Worm (Caenorhabditis elegans) whole organism, L4 larva: ENCODE results near the gene dnc-2.

Experiments used
- D1046.2 ChIP-seq: fragments of 200-800 bp; sonication (Bioruptor generic); IDR thresholded peaks from 2 replicates; pipeline ENCODE4 v1.3.6; 2022; ENCODE audit warnings: missing genetic modification characterization, missing compliant biosample characterization
- F26F4.8 ChIP-seq: fragments of 200-800 bp; sonication (Bioruptor generic); conservative IDR thresholded peaks from 2 replicates; pipeline ENCODE4 v1.3.6; 2022; ENCODE audit warnings: missing genetic modification characterization, missing compliant biosample characterization
- F49E8.2 ChIP-seq: sonication (generic microtip); optimal IDR thresholded peaks from 2 replicates; lab custom pipeline; 2016; ENCODE audit warnings: missing compliant biosample characterization, mild to moderate bottlenecking, missing genetic modification characterization, borderline replicate concordance
- R02D3.7 ChIP-seq: fragments of 150-350 bp; sonication (generic microtip); optimal IDR thresholded peaks from 3 replicates; lab custom pipeline; 2014; ENCODE audit warnings: missing biosample characterization, missing genetic modification characterization
- T26A8.4 ChIP-seq: fragments of 200-800 bp; sonication (Bioruptor generic); IDR thresholded peaks from 2 replicates; pipeline ENCODE4 v1.3.6; 2022; ENCODE audit warnings: missing genetic modification characterization, missing compliant biosample characterization
- Y105C5A.15 ChIP-seq: fragments of 200-800 bp; sonication (Bioruptor generic); IDR thresholded peaks from 2 replicates; pipeline ENCODE4 v1.3.6; 2022; ENCODE audit warnings: missing genetic modification characterization, missing compliant biosample characterization
- ZK337.2 ChIP-seq: fragments of 200-800 bp; sonication (Bioruptor generic); IDR thresholded peaks from 2 replicates; pipeline ENCODE4 v1.3.6; 2022; ENCODE audit warnings: missing genetic modification reagents, missing genetic modification characterization, missing compliant biosample characterization
- ZK546.5 ChIP-seq, 2 experiments: sonication (generic microtip); optimal IDR thresholded peaks; 2 replicates each; lab custom pipeline; 2017; ENCODE audit warnings: missing biosample characterization in 2 of 2, missing genetic modification characterization in 2 of 2
- aha-1 ChIP-seq: fragments of 150-350 bp; peaks from one replicate; lab custom pipeline; 2014; ENCODE audit warnings: missing biosample characterization, missing genetic modification characterization
- arid-1 ChIP-seq: fragments of 200-800 bp; sonication (Bioruptor generic); conservative IDR thresholded peaks from 2 replicates; pipeline ENCODE4 v1.3.6; 2022; ENCODE audit warnings: missing genetic modification reagents, missing genetic modification characterization, missing compliant biosample characterization
- ceh-20 ChIP-seq: fragments of 200-800 bp; sonication (Bioruptor generic); IDR thresholded peaks from 2 replicates; pipeline ENCODE4 v1.3.6; 2022; ENCODE audit warnings: missing genetic modification reagents, missing genetic modification characterization, missing compliant biosample characterization
- ceh-32 ChIP-seq: sonication (generic microtip); optimal IDR thresholded peaks from 2 replicates; lab custom pipeline; 2016; ENCODE audit warnings: mild to moderate bottlenecking, missing genetic modification characterization, missing compliant biosample characterization; ENCODE audit not compliant: poor library complexity
- ctbp-1 ChIP-seq: fragments of 200-800 bp; sonication (Bioruptor generic); IDR thresholded peaks from 2 replicates; pipeline ENCODE4 v1.3.6; 2022; ENCODE audit warnings: missing genetic modification reagents, missing genetic modification characterization, missing compliant biosample characterization
- daf-12 ChIP-seq: fragments of 150-350 bp; optimal IDR thresholded peaks from 2 replicates; lab custom pipeline; 2014; ENCODE audit warnings: missing biosample characterization, missing genetic modification reagents, missing genetic modification characterization
- daf-8 ChIP-seq: fragments of 200-800 bp; sonication (Bioruptor generic); IDR thresholded peaks from 2 replicates; pipeline ENCODE4 v1.3.6; 2022; ENCODE audit warnings: missing genetic modification characterization, missing compliant biosample characterization
- dmd-8 ChIP-seq: fragments of 200-800 bp; sonication (Bioruptor generic); IDR thresholded peaks from 2 replicates; pipeline ENCODE4 v1.3.6; 2022; ENCODE audit warnings: missing genetic modification characterization, missing compliant biosample characterization
- dmd-9 ChIP-seq: fragments of 200-800 bp; sonication (Bioruptor generic); IDR thresholded peaks from 2 replicates; pipeline ENCODE4 v1.3.6; 2022; ENCODE audit warnings: missing genetic modification reagents, missing genetic modification characterization, missing compliant biosample characterization
- dpl-1 ChIP-seq: fragments of 150-350 bp; optimal IDR thresholded peaks from 2 replicates; lab custom pipeline; 2014; ENCODE audit warnings: missing biosample characterization, missing genetic modification reagents, missing genetic modification characterization
- egl-43 ChIP-seq: fragments of 200-800 bp; sonication (Bioruptor generic); IDR thresholded peaks from 2 replicates; pipeline ENCODE4 v1.3.6; 2022; ENCODE audit warnings: missing genetic modification reagents, missing genetic modification characterization, missing compliant biosample characterization
- fkh-10 ChIP-seq: fragments of 150-350 bp; optimal IDR thresholded peaks from 2 replicates; lab custom pipeline; 2014; ENCODE audit warnings: missing biosample characterization, missing genetic modification reagents, missing genetic modification characterization
- hlh-11 ChIP-seq: fragments of 200-800 bp; sonication (Bioruptor generic); optimal IDR thresholded peaks from 2 replicates; lab custom pipeline; 2018; ENCODE audit warnings: mild to moderate bottlenecking, missing genetic modification characterization, missing compliant biosample characterization
- jun-1 ChIP-seq: fragments of 150-350 bp; optimal IDR thresholded peaks from 2 replicates; lab custom pipeline; 2014; ENCODE audit warnings: missing biosample characterization, missing genetic modification reagents, missing genetic modification characterization
- lin-1 ChIP-seq: fragments of 200-800 bp; sonication (Bioruptor generic); IDR thresholded peaks from 2 replicates; pipeline ENCODE4 v1.3.6; 2022; ENCODE audit warnings: missing genetic modification reagents, missing genetic modification characterization, missing compliant biosample characterization
- lin-15B ChIP-seq: fragments of 150-350 bp; sonication (generic microtip); optimal IDR thresholded peaks from 3 replicates; lab custom pipeline; 2014; ENCODE audit warnings: missing biosample characterization, missing genetic modification characterization
- lin-38 ChIP-seq: fragments of 200-800 bp; sonication (Bioruptor generic); IDR thresholded peaks from 2 replicates; pipeline ENCODE4 v1.3.6; 2022; ENCODE audit warnings: missing genetic modification reagents, missing genetic modification characterization, missing compliant biosample characterization
- lir-3 ChIP-seq: sonication (generic microtip); optimal IDR thresholded peaks from 2 replicates; lab custom pipeline; 2016; ENCODE audit warnings: mild to moderate bottlenecking, missing genetic modification characterization, missing compliant biosample characterization
- madf-5 ChIP-seq, 2 experiments: fragments of 200-800 bp; sonication (Bioruptor generic); IDR thresholded peaks; 2 replicates each; pipeline ENCODE4 v1.3.6; 2022; ENCODE audit warnings: missing compliant biosample characterization in 2 of 2, missing genetic modification characterization in 2 of 2
- mep-1 ChIP-seq: fragments of 150-350 bp; sonication (generic microtip); optimal IDR thresholded peaks from 3 replicates; lab custom pipeline; 2014; ENCODE audit warnings: missing biosample characterization, missing genetic modification characterization
- mes-2 ChIP-seq: sonication (generic microtip); optimal IDR thresholded peaks from 2 replicates; lab custom pipeline; 2016; ENCODE audit warnings: missing genotype, mild to moderate bottlenecking, missing genetic modification characterization, missing compliant biosample characterization; ENCODE audit not compliant: poor library complexity, severe bottlenecking
- mxl-2 ChIP-seq: fragments of 200-800 bp; sonication (Bioruptor generic); conservative IDR thresholded peaks from 2 replicates; pipeline ENCODE4 v1.3.6; 2022; ENCODE audit warnings: missing genetic modification reagents, missing genetic modification characterization, missing compliant biosample characterization
- nhr-10 ChIP-seq: fragments of 150-350 bp; optimal IDR thresholded peaks from 2 replicates; lab custom pipeline; 2014; ENCODE audit warnings: missing biosample characterization, missing genetic modification characterization
- nhr-102 ChIP-seq: sonication (generic microtip); optimal IDR thresholded peaks from 2 replicates; lab custom pipeline; 2016; ENCODE audit warnings: mild to moderate bottlenecking, missing genetic modification characterization, moderate library complexity, missing compliant biosample characterization
- nhr-237 ChIP-seq: sonication (generic microtip); optimal IDR thresholded peaks from 2 replicates; lab custom pipeline; 2017; ENCODE audit warnings: missing biosample characterization, missing genetic modification characterization
- nhr-25 ChIP-seq: sonication (generic microtip); optimal IDR thresholded peaks from 2 replicates; lab custom pipeline; 2017; ENCODE audit warnings: missing genetic modification characterization, mild to moderate bottlenecking, missing compliant biosample characterization, antibody characterized with exemption, moderate library complexity, borderline replicate concordance; ENCODE audit not compliant: insufficient read depth
- nhr-41 ChIP-seq: fragments of 200-800 bp; sonication (Bioruptor generic); IDR thresholded peaks from 2 replicates; pipeline ENCODE4 v1.3.6; 2022; ENCODE audit warnings: missing genetic modification reagents, missing genetic modification characterization, missing compliant biosample characterization
- nhr-77 ChIP-seq: fragments of 150-350 bp; optimal IDR thresholded peaks from 2 replicates; lab custom pipeline; 2014; ENCODE audit warnings: missing biosample characterization, missing genetic modification characterization
- php-3 ChIP-seq: fragments of 200-800 bp; sonication (Bioruptor generic); IDR thresholded peaks from 2 replicates; pipeline ENCODE4 v1.3.6; 2022; ENCODE audit warnings: missing genetic modification reagents, missing genetic modification characterization, missing compliant biosample characterization
- pqm-1 ChIP-seq: sonication (generic microtip); optimal IDR thresholded peaks from 2 replicates; lab custom pipeline; 2017; ENCODE audit warnings: missing biosample characterization, missing genetic modification characterization
- rbr-2 ChIP-seq: sonication (generic microtip); optimal IDR thresholded peaks from 2 replicates; lab custom pipeline; 2016; ENCODE audit warnings: missing genotype, missing genetic modification characterization, missing compliant biosample characterization
- saeg-2 ChIP-seq: fragments of 200-800 bp; sonication (Bioruptor generic); IDR thresholded peaks from 2 replicates; pipeline ENCODE4 v1.3.6; 2022; ENCODE audit warnings: missing genetic modification reagents, missing genetic modification characterization, missing compliant biosample characterization
- sdz-12 ChIP-seq: fragments of 200-800 bp; sonication (Bioruptor generic); optimal IDR thresholded peaks from 2 replicates; lab custom pipeline; 2018; ENCODE audit warnings: mild to moderate bottlenecking, missing genetic modification characterization, missing compliant biosample characterization
- snpc-1.2 ChIP-seq: fragments of 200-800 bp; sonication (Bioruptor generic); IDR thresholded peaks from 2 replicates; pipeline ENCODE4 v1.3.6; 2022; ENCODE audit warnings: missing genetic modification reagents, missing genetic modification characterization, missing compliant biosample characterization
- snpc-4 ChIP-seq: fragments of 150-350 bp; optimal IDR thresholded peaks from 2 replicates; lab custom pipeline; 2014; ENCODE audit warnings: missing biosample characterization, missing genetic modification characterization
- spr-3 ChIP-seq: fragments of 200-800 bp; sonication (Bioruptor generic); optimal IDR thresholded peaks from 2 replicates; lab custom pipeline; 2018; ENCODE audit warnings: mild to moderate bottlenecking, missing genetic modification characterization, missing compliant biosample characterization
- tra-1 ChIP-seq: fragments of 200-800 bp; sonication (Bioruptor generic); IDR thresholded peaks from 2 replicates; pipeline ENCODE4 v1.3.6; 2022; ENCODE audit warnings: missing genetic modification reagents, missing genetic modification characterization, missing compliant biosample characterization
- unc-130 ChIP-seq: sonication (generic microtip); optimal IDR thresholded peaks from 2 replicates; lab custom pipeline; 2016; ENCODE audit warnings: missing genetic modification reagents, missing genetic modification characterization, missing compliant biosample characterization
- unc-39 ChIP-seq: sonication (generic microtip); optimal IDR thresholded peaks from 2 replicates; lab custom pipeline; 2017; ENCODE audit warnings: missing biosample characterization, missing genetic modification characterization
- unc-62 ChIP-seq, 3 experiments: fragments of 150-350 bp in 1 of 3; sonication (generic microtip); optimal IDR thresholded peaks in 2 of 3; peaks in 1 of 3; 1 replicate in 1 of 3; 2 replicates in 2 of 3; lab custom pipeline; 2014 to 2017; ENCODE audit warnings: missing biosample characterization in 3 of 3, missing genetic modification characterization in 3 of 3, missing genetic modification reagents in 3 of 3, missing genotype in 1 of 3
- zfp-2 ChIP-seq: sonication (generic microtip); optimal IDR thresholded peaks from 2 replicates; lab custom pipeline; 2016; ENCODE audit warnings: mild to moderate bottlenecking, missing genetic modification characterization, missing compliant biosample characterization
- zip-11 ChIP-seq: fragments of 200-800 bp; sonication (Bioruptor generic); IDR thresholded peaks from 2 replicates; pipeline ENCODE4 v1.3.6; 2022; ENCODE audit warnings: missing genetic modification characterization, missing compliant biosample characterization
- zip-2 ChIP-seq: fragments of 150-350 bp; optimal IDR thresholded peaks from 2 replicates; lab custom pipeline; 2014; ENCODE audit warnings: missing biosample characterization, missing genetic modification characterization

Gene dnc-2

ce11 chrIII:5921067-5921678 is 4.4 kb downstream of the dnc-2 start (continued):
- TF ChIP-seq nhr-25 (tag; lab: Kevin White, UChicago) = peak; percentile 3
- no peak for TF ChIP-seq tra-1
- TF ChIP-seq D1046.2 (GFP tag; lab: Robert Waterston, UW) = no peak
- no peak for TF ChIP-seq unc-39 (tag; lab: Kevin White, UChicago)
- no peak for TF ChIP-seq dmd-8 (GFP tag; lab: Robert Waterston, UW)
- no peak for TF ChIP-seq pqm-1 (tag; lab: Kevin White, UChicago)
- TF ChIP-seq fkh-10 (GFP tag; lab: Kevin White, UChicago) = no peak
- TF ChIP-seq ceh-32 (tag; lab: Kevin White, UChicago) = no peak
- peak in 1 of 2 experiments; percentile 88 for TF ChIP-seq unc-62 (GFP tag; optimal IDR thresholded peaks at IDR 0.05 in 1 of 2; lab: Kevin White, UChicago)
- no peak for TF ChIP-seq unc-62 (tag; optimal IDR thresholded peaks at IDR 0.05; lab: Kevin White, UChicago)
- TF ChIP-seq saeg-2 (GFP tag; lab: Robert Waterston, UW) = no peak
- no peak for TF ChIP-seq lir-3
- TF ChIP-seq zip-2 (tag; lab: Kevin White, UChicago) = no peak
- TF ChIP-seq dmd-9 (GFP tag; lab: Robert Waterston, UW) = no peak
- no peak for TF ChIP-seq snpc-4 (tag; lab: Kevin White, UChicago)
- TF ChIP-seq unc-130 (GFP tag; lab: Kevin White, UChicago) = no peak
- no peak for TF ChIP-seq nhr-77 (tag; lab: Kevin White, UChicago)
- no peak for TF ChIP-seq ctbp-1 (GFP tag; lab: Robert Waterston, UW)
- TF ChIP-seq daf-8 (GFP tag; lab: Robert Waterston, UW) = no peak
- no peak for TF ChIP-seq egl-43 (GFP tag; lab: Robert Waterston, UW)
- TF ChIP-seq spr-3 (GFP tag; lab: Kevin White, UChicago) = no peak
- TF ChIP-seq lin-1 = no peak
- no peak for TF ChIP-seq lin-15B (tag; lab: Kevin White, UChicago)
- TF ChIP-seq T26A8.4 (GFP tag; lab: Robert Waterston, UW) = no peak
- TF ChIP-seq F49E8.2 = no peak
- no peak for TF ChIP-seq php-3 (GFP tag; lab: Robert Waterston, UW)
- no peak for TF ChIP-seq sdz-12 (GFP tag; lab: Kevin White, UChicago)
- no peak for TF ChIP-seq F26F4.8 (GFP tag; lab: Robert Waterston, UW)
- no peak for TF ChIP-seq mxl-2 (GFP tag; lab: Robert Waterston, UW)
- peak; percentile 88 for TF ChIP-seq aha-1 (tag; lab: Kevin White, UChicago)
- TF ChIP-seq daf-12 (tag; lab: Kevin White, UChicago) = no peak
- TF ChIP-seq ZK546.5 (tag; optimal IDR thresholded peaks at IDR 0.05; lab: Kevin White, UChicago) = no peak
- TF ChIP-seq nhr-102 (tag; lab: Kevin White, UChicago) = no peak
- no peak for TF ChIP-seq ZK337.2
- TF ChIP-seq rbr-2 (tag; lab: Kevin White, UChicago) = no peak
- no peak for TF ChIP-seq madf-5 (GFP tag; IDR thresholded peaks at IDR 0.05; lab: Robert Waterston, UW)
- TF ChIP-seq ceh-20 (GFP tag; lab: Robert Waterston, UW) = no peak
- TF ChIP-seq zip-11 (GFP tag; lab: Robert Waterston, UW) = no peak
- no peak for TF ChIP-seq nhr-237 (tag; lab: Kevin White, UChicago)
- TF ChIP-seq hlh-11 (tag; lab: Kevin White, UChicago) = peak; percentile 52
- no peak for TF ChIP-seq nhr-10 (tag; lab: Kevin White, UChicago)
- TF ChIP-seq R02D3.7 (tag; lab: Kevin White, UChicago) = no peak
- TF ChIP-seq arid-1 (GFP tag; lab: Robert Waterston, UW) = no peak
- TF ChIP-seq mep-1 (tag; lab: Kevin White, UChicago) = peak; percentile 12
- TF ChIP-seq jun-1 (tag; lab: Kevin White, UChicago) = no peak
- no peak for TF ChIP-seq zfp-2 (tag; lab: Kevin White, UChicago)
- TF ChIP-seq nhr-41 (GFP tag; lab: Robert Waterston, UW) = no peak
- no peak for TF ChIP-seq Y105C5A.15 (GFP tag; lab: Robert Waterston, UW)
- no peak for TF ChIP-seq mes-2
- no peak for TF ChIP-seq lin-38 (GFP tag; lab: Robert Waterston, UW)
- TF ChIP-seq snpc-1.2 (GFP tag; lab: Robert Waterston, UW) = no peak
- no peak for TF ChIP-seq dpl-1 (GFP tag; lab: Kevin White, UChicago)
